Fruit fly (Drosophila melanogaster) whole organism, wandering third instar larva: Measurements from ENCODE around the gene Vm26Ac.

ENCODE experiments used
- Abd-B ChIP-seq: fragments of >200 bp; optimal IDR thresholded peaks from 2 replicates; lab custom pipeline; 2017; ENCODE audit warnings: missing biosample characterization, missing genetic modification characterization
- CG32264 ChIP-seq: fragments of 200-800 bp; sonication (Bioruptor generic); optimal IDR thresholded peaks from 2 replicates; lab custom pipeline; 2016; ENCODE audit warnings: missing biosample characterization, missing genetic modification characterization
- CG9705 ChIP-seq: fragments of 200-800 bp; sonication (Bioruptor generic); optimal IDR thresholded peaks from 2 replicates; lab custom pipeline; 2018; ENCODE audit warnings: missing biosample characterization, mild to moderate bottlenecking, missing genetic modification characterization
- CrebA ChIP-seq: fragments of 200-800 bp; sonication (Bioruptor generic); optimal IDR thresholded peaks from 2 replicates; lab custom pipeline; 2016; ENCODE audit warnings: missing biosample characterization, mild to moderate bottlenecking, missing genetic modification characterization, borderline replicate concordance
- Dfd ChIP-seq: fragments of >200 bp; optimal IDR thresholded peaks from 2 replicates; lab custom pipeline; 2017; ENCODE audit warnings: missing biosample characterization, missing genetic modification characterization
- Dif ChIP-seq: fragments of 200-275, 200-300 bp; sonication (Bioruptor generic); optimal IDR thresholded peaks from 2 replicates; lab custom pipeline; 2018; ENCODE audit warnings: missing biosample characterization, missing genetic modification characterization; ENCODE audit not compliant: partially characterized antibody
- GATAd ChIP-seq: sonication (Bioruptor generic); optimal IDR thresholded peaks from 2 replicates; lab custom pipeline; 2016; ENCODE audit warnings: missing biosample characterization, missing genetic modification characterization
- HLH106 ChIP-seq: fragments of 200-800 bp; optimal IDR thresholded peaks from 3 replicates; lab custom pipeline; 2019; ENCODE audit warnings: missing biosample characterization, mild to moderate bottlenecking, missing genetic modification characterization, moderate library complexity
- Hnf4 ChIP-seq: fragments of 200-800 bp; sonication (Bioruptor generic); optimal IDR thresholded peaks from 2 replicates; lab custom pipeline; 2016; ENCODE audit warnings: missing biosample characterization, mild to moderate bottlenecking, missing genetic modification characterization
- Hr78 ChIP-seq: fragments of >200 bp; optimal IDR thresholded peaks from 2 replicates; lab custom pipeline; 2017; ENCODE audit warnings: missing biosample characterization, missing genetic modification characterization
- Hr83 ChIP-seq: fragments of 200-300 bp; sonication (Bioruptor generic); optimal IDR thresholded peaks from 2 replicates; lab custom pipeline; 2016; ENCODE audit warnings: missing biosample characterization, mild to moderate bottlenecking, missing genetic modification characterization, moderate library complexity; ENCODE audit not compliant: poor library complexity, severe bottlenecking
- Jra ChIP-seq: sonication (Bioruptor generic); optimal IDR thresholded peaks from 2 replicates; lab custom pipeline; 2016; ENCODE audit warnings: missing biosample characterization, missing genetic modification characterization
- Mio ChIP-seq: sonication (Bioruptor generic); optimal IDR thresholded peaks from 2 replicates; lab custom pipeline; 2016; ENCODE audit warnings: missing biosample characterization, missing genetic modification characterization
- N ChIP-seq: fragments of >200 bp; optimal IDR thresholded peaks from 2 replicates; lab custom pipeline; 2018; ENCODE audit warnings: missing biosample characterization, missing external identifiers, missing genetic modification characterization
- OdsH ChIP-seq: fragments of 200-800 bp; sonication (Bioruptor generic); optimal IDR thresholded peaks from 2 replicates; lab custom pipeline; 2016; ENCODE audit warnings: missing biosample characterization, mild to moderate bottlenecking, missing genetic modification characterization
- Rel ChIP-seq, 2 experiments: fragments of 200-800 bp; sonication (Bioruptor generic) in 1 of 2; optimal IDR thresholded peaks; 2 replicates in 1 of 2; 3 replicates in 1 of 2; lab custom pipeline; 2016 to 2019; ENCODE audit warnings: mild to moderate bottlenecking in 2 of 2, missing biosample characterization in 2 of 2, missing genetic modification characterization in 2 of 2, moderate library complexity in 1 of 2
- Sp1 ChIP-seq: fragments of 200-800 bp; sonication (Bioruptor generic); optimal IDR thresholded peaks from 3 replicates; lab custom pipeline; 2019; ENCODE audit warnings: missing biosample characterization, mild to moderate bottlenecking, missing genetic modification characterization, moderate library complexity
- Vsx2 ChIP-seq: fragments of 200-300, 225-300 bp; sonication (Bioruptor generic); optimal IDR thresholded peaks from 2 replicates; lab custom pipeline; 2018; ENCODE audit warnings: missing biosample characterization, missing genetic modification characterization; ENCODE audit not compliant: partially characterized antibody
- br ChIP-seq: fragments of 200-800 bp; sonication (Bioruptor generic); optimal IDR thresholded peaks from 2 replicates; lab custom pipeline; 2016; ENCODE audit warnings: missing biosample characterization, missing genetic modification characterization
- brk ChIP-seq: fragments of 200-800 bp; sonication (Bioruptor generic); optimal IDR thresholded peaks from 2 replicates; lab custom pipeline; 2016; ENCODE audit warnings: missing biosample characterization, mild to moderate bottlenecking, missing genetic modification characterization
- dl ChIP-seq, 2 experiments: fragments of 175-275, 200-275 bp in 1 of 2; fragments of 200-275 bp in 1 of 2; sonication (Bioruptor generic); optimal IDR thresholded peaks; lab custom pipeline; 2018; ENCODE audit warnings: mild to moderate bottlenecking in 2 of 2, missing biosample characterization in 2 of 2, missing genetic modification characterization in 2 of 2, moderate library complexity in 2 of 2; ENCODE audit not compliant: partially characterized antibody in 2 of 2, insufficient read depth in 1 of 2
- dmrt93B ChIP-seq: fragments of 200-800 bp; sonication (Bioruptor generic); optimal IDR thresholded peaks from 2 replicates; lab custom pipeline; 2018; ENCODE audit warnings: missing biosample characterization, mild to moderate bottlenecking, missing genetic modification characterization
- dsf ChIP-seq: sonication (Bioruptor generic); optimal IDR thresholded peaks from 2 replicates; lab custom pipeline; 2016; ENCODE audit warnings: missing biosample characterization, missing genetic modification characterization, borderline replicate concordance
- ey ChIP-seq: fragments of 200-800 bp; sonication (Bioruptor generic); optimal IDR thresholded peaks from 2 replicates; lab custom pipeline; 2016; ENCODE audit warnings: missing biosample characterization, missing genetic modification characterization
- foxo ChIP-seq, 2 experiments: fragments of 200-800 bp; sonication (Bioruptor generic); optimal IDR thresholded peaks; 2 replicates in 1 of 2; 3 replicates in 1 of 2; lab custom pipeline; 2016 to 2017; ENCODE audit warnings: missing biosample characterization in 2 of 2, missing genetic modification characterization in 2 of 2
- fru ChIP-seq: fragments of 200-800 bp; sonication (Bioruptor generic); optimal IDR thresholded peaks from 3 replicates; lab custom pipeline; 2016; ENCODE audit warnings: missing biosample characterization, mild to moderate bottlenecking, missing genetic modification characterization
- h ChIP-seq: fragments of 200-800 bp; sonication (Bioruptor generic); optimal IDR thresholded peaks from 3 replicates; lab custom pipeline; 2016; ENCODE audit warnings: missing biosample characterization, mild to moderate bottlenecking, missing genetic modification characterization
- jim ChIP-seq: fragments of 175-275, 200-325 bp; sonication (Bioruptor generic); optimal IDR thresholded peaks from 2 replicates; lab custom pipeline; 2016; ENCODE audit warnings: missing biosample characterization, mild to moderate bottlenecking, missing genetic modification characterization
- lola ChIP-seq: fragments of >200 bp; optimal IDR thresholded peaks from 2 replicates; lab custom pipeline; 2017; ENCODE audit warnings: missing biosample characterization, missing genetic modification characterization
- pan ChIP-seq: fragments of >200 bp; optimal IDR thresholded peaks from 2 replicates; lab custom pipeline; 2017
- rgr ChIP-seq: fragments of 200-800 bp; sonication (Bioruptor generic); optimal IDR thresholded peaks from 3 replicates; lab custom pipeline; 2016; ENCODE audit warnings: missing biosample characterization, mild to moderate bottlenecking, missing genetic modification characterization
- sage ChIP-seq: fragments of 200-800 bp; sonication (Bioruptor generic); optimal IDR thresholded peaks from 2 replicates; lab custom pipeline; 2016; ENCODE audit warnings: missing biosample characterization, mild to moderate bottlenecking, missing genetic modification characterization
- sv ChIP-seq: fragments of 200-800 bp; sonication (Bioruptor generic); optimal IDR thresholded peaks from 3 replicates; lab custom pipeline; 2016; ENCODE audit warnings: missing biosample characterization, missing genetic modification characterization
- tai ChIP-seq: sonication (Bioruptor generic); optimal IDR thresholded peaks from 2 replicates; lab custom pipeline; 2016; ENCODE audit warnings: missing biosample characterization, missing genetic modification characterization
- usp ChIP-seq: fragments of >200 bp; optimal IDR thresholded peaks from 2 replicates; lab custom pipeline; 2017; ENCODE audit warnings: missing biosample characterization, missing genetic modification characterization
- woc ChIP-seq: sonication (Bioruptor generic); optimal IDR thresholded peaks from 2 replicates; lab custom pipeline; 2016; ENCODE audit warnings: missing biosample characterization, mild to moderate bottlenecking, missing genetic modification characterization

Gene Vm26Ac

DNA sequence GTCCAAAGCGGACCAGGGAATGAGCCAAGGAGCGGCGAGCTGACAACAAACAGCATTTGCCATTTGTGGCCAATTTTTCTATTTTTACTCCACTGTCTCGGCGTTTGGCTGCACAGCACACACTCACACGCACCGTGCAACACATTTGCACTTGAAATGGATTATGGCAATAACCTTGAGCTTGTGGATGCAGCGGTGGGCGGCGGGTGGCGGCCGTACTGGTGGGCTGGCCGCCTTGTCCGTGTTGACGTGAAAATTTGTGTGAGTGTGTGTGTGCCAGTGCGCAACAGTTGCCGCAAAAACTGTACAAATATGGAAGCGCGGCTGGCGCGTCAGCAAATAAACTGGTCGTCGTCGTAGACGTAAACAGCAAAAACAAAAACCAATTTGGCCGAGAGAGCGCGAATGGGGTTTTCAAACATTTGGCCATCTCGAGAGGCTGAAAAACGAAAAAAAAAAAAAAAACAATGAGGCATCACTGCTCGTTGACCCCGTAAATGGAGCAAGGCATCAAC lies 16.7 kb upstream of the Vm26Ac start (continued):
- TF ChIP-seq Mio (GFP tag; lab: Kevin White, UChicago) (no peak), sage (GFP tag; lab: Kevin White, UChicago) (no peak), HLH106 (tag; lab: Kevin White, UChicago) (no peak), br (GFP tag; lab: Kevin White, UChicago) (peak; percentile 42), Hr78 (no peak), sv (no peak), usp (GFP tag; lab: Kevin White, UChicago) (no peak), Abd-B (GFP tag; lab: Kevin White, UChicago) (no peak), Hr83 (GFP tag; lab: Kevin White, UChicago) (peak; percentile 76), pan (lab: Kevin White, UChicago) (no peak), rgr (GFP tag; lab: Kevin White, UChicago) (peak; percentile 20), Jra (GFP tag; lab: Kevin White, UChicago) (no peak)

DNA sequence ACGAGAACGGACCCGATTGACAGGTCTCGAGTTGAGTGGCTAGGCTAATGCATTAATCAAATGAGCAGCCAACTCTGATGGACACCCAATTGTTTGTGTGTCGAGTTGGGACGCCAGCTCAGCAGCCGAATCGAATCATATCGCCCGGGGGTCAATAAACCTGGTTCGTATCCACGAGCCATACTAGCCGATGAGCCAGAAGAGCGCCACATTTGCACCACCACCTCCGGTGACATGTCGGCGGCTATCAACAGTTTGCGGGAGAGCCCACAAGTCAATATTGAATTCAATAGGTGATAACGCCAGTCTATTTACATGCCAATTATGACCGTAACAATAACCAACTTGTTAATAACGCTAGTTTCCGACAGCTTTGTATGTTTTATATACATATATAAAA lies 15.7 kb upstream of the Vm26Ac start:
- no peak for TF ChIP-seq Rel (GFP tag; optimal IDR thresholded peaks at IDR 0.05; lab: Kevin White, UChicago)
- TF ChIP-seq Rel (tag; optimal IDR thresholded peaks at IDR 0.05; lab: Kevin White, UChicago), result peak; percentile 80
- TF ChIP-seq brk (GFP tag; lab: Kevin White, UChicago), result peak; percentile 20
- TF ChIP-seq OdsH, result peak; percentile 23
- TF ChIP-seq GATAd (GFP tag; lab: Kevin White, UChicago), result no peak
- TF ChIP-seq dmrt93B (GFP tag; lab: Kevin White, UChicago), result no peak

DNA sequence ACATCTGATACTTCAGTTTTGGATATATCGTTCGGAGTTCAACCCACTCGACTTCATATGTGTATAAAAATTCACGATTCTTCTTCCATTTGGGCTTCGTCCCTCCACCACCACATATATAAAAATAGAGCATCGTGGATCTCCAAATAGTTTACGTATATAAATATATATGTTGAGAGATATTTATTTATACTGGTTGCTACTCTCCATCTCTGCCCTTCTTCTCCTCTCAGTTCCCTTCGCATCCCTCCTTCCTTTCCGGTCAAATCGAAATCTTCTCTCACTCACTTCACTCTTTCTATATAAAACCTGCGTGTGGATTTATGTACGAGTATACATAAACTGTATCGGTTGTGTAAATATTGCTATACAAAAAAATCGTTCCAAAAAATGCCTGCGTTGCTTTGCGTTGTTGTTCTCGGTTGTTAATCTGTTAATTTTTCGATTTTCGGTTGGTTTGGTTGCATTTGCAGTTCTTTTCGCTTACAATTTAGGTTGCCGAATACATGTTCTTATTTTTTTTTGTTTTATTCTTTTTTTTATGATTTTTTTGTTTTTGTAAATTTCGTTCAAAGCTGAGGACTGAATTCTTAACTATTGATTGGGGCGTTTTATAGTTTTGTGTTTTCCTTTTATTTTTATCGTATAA lies 14.3 kb upstream of the Vm26Ac start:
- TF ChIP-seq Abd-B (GFP tag; lab: Kevin White, UChicago), result no peak
- no peak for TF ChIP-seq Vsx2 (GFP tag; lab: Kevin White, UChicago)
- TF ChIP-seq rgr (GFP tag; lab: Kevin White, UChicago), result no peak
- TF ChIP-seq lola (GFP tag; lab: Kevin White, UChicago), result no peak
- TF ChIP-seq dl (GFP tag; optimal IDR thresholded peaks at IDR 0.05; lab: Kevin White, UChicago; ENCODE audit: insufficient read depth in 1 of 2, partially characterized antibody in 2 of 2), result no peak
- TF ChIP-seq br (GFP tag; lab: Kevin White, UChicago), result no peak
- TF ChIP-seq usp (GFP tag; lab: Kevin White, UChicago), result no peak
- TF ChIP-seq Dfd, result no peak
- no peak for TF ChIP-seq dsf
- no peak for TF ChIP-seq h (GFP tag; lab: Kevin White, UChicago)
- no peak for TF ChIP-seq OdsH
- TF ChIP-seq HLH106 (tag; lab: Kevin White, UChicago), result no peak
- TF ChIP-seq CrebA (GFP tag; lab: Kevin White, UChicago), result no peak
- TF ChIP-seq tai, result no peak
- no peak for TF ChIP-seq Hnf4 (GFP tag; lab: Kevin White, UChicago)
- TF ChIP-seq woc (GFP tag; lab: Kevin White, UChicago), result no peak
- no peak for TF ChIP-seq N (GFP tag; lab: Kevin White, UChicago)
- no peak for TF ChIP-seq GATAd (GFP tag; lab: Kevin White, UChicago)
- TF ChIP-seq jim (GFP tag; lab: Kevin White, UChicago), result no peak

DNA sequence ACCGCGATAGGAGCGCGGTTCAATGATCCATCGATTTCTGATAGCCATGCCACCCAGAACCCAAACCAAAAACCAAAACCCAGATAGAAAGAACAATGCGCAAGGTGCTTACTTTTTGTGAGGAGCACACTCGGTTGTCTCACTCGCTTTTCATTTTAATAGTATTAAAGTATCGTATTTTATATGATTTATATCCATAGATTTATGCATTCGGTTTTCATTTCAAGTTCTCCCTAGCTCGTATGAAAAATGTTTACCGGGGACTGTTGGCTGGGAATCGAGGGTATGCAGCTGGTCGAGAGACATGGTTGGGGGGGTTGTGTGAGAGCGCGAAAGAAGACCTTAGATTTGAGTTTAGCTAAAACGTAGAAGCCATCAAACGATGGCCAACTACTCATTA lies 13.6 kb upstream of the Vm26Ac start:
- TF ChIP-seq Rel (GFP tag; optimal IDR thresholded peaks at IDR 0.05; lab: Kevin White, UChicago) (no peak), Rel (tag; optimal IDR thresholded peaks at IDR 0.05; lab: Kevin White, UChicago) (no peak), pan (lab: Kevin White, UChicago) (no peak), Hr78 (no peak), ey (GFP tag; lab: Kevin White, UChicago) (peak; percentile 67), jim (GFP tag; lab: Kevin White, UChicago) (no peak), usp (GFP tag; lab: Kevin White, UChicago) (no peak), CrebA (GFP tag; lab: Kevin White, UChicago) (peak; percentile 54), Hr83 (GFP tag; lab: Kevin White, UChicago) (no peak), h (GFP tag; lab: Kevin White, UChicago) (peak; percentile 80), CG9705 (no peak), foxo (GFP tag; optimal IDR thresholded peaks at IDR 0.05; lab: Kevin White, UChicago) (no peak), Jra (GFP tag; lab: Kevin White, UChicago) (peak; percentile 39), CG32264 (GFP tag; lab: Kevin White, UChicago) (peak; percentile 46), N (GFP tag; lab: Kevin White, UChicago) (no peak), Dfd (no peak), dmrt93B (GFP tag; lab: Kevin White, UChicago) (peak; percentile 17), GATAd (GFP tag; lab: Kevin White, UChicago) (no peak), lola (GFP tag; lab: Kevin White, UChicago) (no peak), dsf (peak; percentile 31), Abd-B (GFP tag; lab: Kevin White, UChicago) (no peak), woc (GFP tag; lab: Kevin White, UChicago) (peak; percentile 62), Vsx2 (GFP tag; lab: Kevin White, UChicago) (no peak), Hnf4 (GFP tag; lab: Kevin White, UChicago) (peak; percentile 60), tai (no peak), Mio (GFP tag; lab: Kevin White, UChicago) (no peak), Dif (GFP tag; lab: Kevin White, UChicago) (no peak), brk (GFP tag; lab: Kevin White, UChicago) (no peak), Sp1 (GFP tag; lab: Kevin White, UChicago) (peak; percentile 59), br (GFP tag; lab: Kevin White, UChicago) (peak; percentile 73), sage (GFP tag; lab: Kevin White, UChicago) (no peak), HLH106 (tag; lab: Kevin White, UChicago) (peak; percentile 60), dl (GFP tag; optimal IDR thresholded peaks at IDR 0.05; lab: Kevin White, UChicago; ENCODE audit: insufficient read depth in 1 of 2, partially characterized antibody in 2 of 2) (no peak), fru (GFP tag; lab: Kevin White, UChicago) (peak; percentile 61), sv (peak; percentile 9)
